Worm (Caenorhabditis elegans) whole organism, L4 larva: ENCODE measurements around the gene srab-23.

ENCODE experiments used
- F44E2.7 ChIP-seq: fragments of 200-800 bp; sonication (Bioruptor generic); IDR thresholded peaks from 2 replicates; pipeline ENCODE4 v2.1.2; 2022; ENCODE audit warnings: missing genetic modification characterization, missing compliant biosample characterization
- F49E8.2 ChIP-seq: sonication (generic microtip); optimal IDR thresholded peaks from 2 replicates; lab custom pipeline; 2016; ENCODE audit warnings: missing compliant biosample characterization, mild to moderate bottlenecking, missing genetic modification characterization, borderline replicate concordance
- R02D3.7 ChIP-seq: fragments of 150-350 bp; sonication (generic microtip); optimal IDR thresholded peaks from 3 replicates; lab custom pipeline; 2014; ENCODE audit warnings: missing biosample characterization, missing genetic modification characterization
- aha-1 ChIP-seq: fragments of 150-350 bp; peaks from one replicate; lab custom pipeline; 2014; ENCODE audit warnings: missing biosample characterization, missing genetic modification characterization
- arid-1 ChIP-seq: fragments of 200-800 bp; sonication (Bioruptor generic); conservative IDR thresholded peaks from 2 replicates; pipeline ENCODE4 v1.3.6; 2022; ENCODE audit warnings: missing genetic modification reagents, missing genetic modification characterization, missing compliant biosample characterization
- ceh-32 ChIP-seq: sonication (generic microtip); optimal IDR thresholded peaks from 2 replicates; lab custom pipeline; 2016; ENCODE audit warnings: mild to moderate bottlenecking, missing genetic modification characterization, missing compliant biosample characterization; ENCODE audit not compliant: poor library complexity
- ces-1 ChIP-seq: fragments of 150-350 bp; sonication (generic microtip); optimal IDR thresholded peaks from 4 replicates; lab custom pipeline; 2014; ENCODE audit warnings: missing biosample characterization, missing genetic modification reagents, missing genetic modification characterization
- daf-12 ChIP-seq: fragments of 150-350 bp; optimal IDR thresholded peaks from 2 replicates; lab custom pipeline; 2014; ENCODE audit warnings: missing biosample characterization, missing genetic modification reagents, missing genetic modification characterization
- daf-8 ChIP-seq: fragments of 200-800 bp; sonication (Bioruptor generic); IDR thresholded peaks from 2 replicates; pipeline ENCODE4 v1.3.6; 2022; ENCODE audit warnings: missing genetic modification characterization, missing compliant biosample characterization
- dmd-6 ChIP-seq: fragments of 200-800 bp; sonication (Bioruptor generic); IDR thresholded peaks from 2 replicates; pipeline ENCODE4 v1.3.6; 2022; ENCODE audit warnings: missing genetic modification reagents, missing genetic modification characterization, missing compliant biosample characterization
- dmd-8 ChIP-seq: fragments of 200-800 bp; sonication (Bioruptor generic); IDR thresholded peaks from 2 replicates; pipeline ENCODE4 v1.3.6; 2022; ENCODE audit warnings: missing genetic modification characterization, missing compliant biosample characterization
- dmd-9 ChIP-seq: fragments of 200-800 bp; sonication (Bioruptor generic); IDR thresholded peaks from 2 replicates; pipeline ENCODE4 v1.3.6; 2022; ENCODE audit warnings: missing genetic modification reagents, missing genetic modification characterization, missing compliant biosample characterization
- dpl-1 ChIP-seq: fragments of 150-350 bp; optimal IDR thresholded peaks from 2 replicates; lab custom pipeline; 2014; ENCODE audit warnings: missing biosample characterization, missing genetic modification reagents, missing genetic modification characterization
- duxl-1 ChIP-seq: sonication (generic microtip); optimal IDR thresholded peaks from 2 replicates; lab custom pipeline; 2016; ENCODE audit warnings: mild to moderate bottlenecking, missing genetic modification characterization, moderate library complexity, missing compliant biosample characterization; ENCODE audit not compliant: poor library complexity
- hlh-11 ChIP-seq: fragments of 200-800 bp; sonication (Bioruptor generic); optimal IDR thresholded peaks from 2 replicates; lab custom pipeline; 2018; ENCODE audit warnings: mild to moderate bottlenecking, missing genetic modification characterization, missing compliant biosample characterization
- hlh-30 ChIP-seq: sonication (generic microtip); optimal IDR thresholded peaks from 2 replicates; lab custom pipeline; 2017; ENCODE audit warnings: antibody characterized with exemption, mild to moderate bottlenecking, missing genetic modification characterization, missing compliant biosample characterization; ENCODE audit not compliant: insufficient read depth
- lim-7 ChIP-seq: fragments of 200-800 bp; sonication (Bioruptor generic); IDR thresholded peaks from 2 replicates; pipeline ENCODE4 v1.3.6; 2022; ENCODE audit warnings: missing genetic modification characterization, missing compliant biosample characterization
- lin-13 ChIP-seq: fragments of 150-350 bp; optimal IDR thresholded peaks from 2 replicates; lab custom pipeline; 2014; ENCODE audit warnings: missing biosample characterization, missing genetic modification reagents, missing genetic modification characterization
- lin-38 ChIP-seq: fragments of 200-800 bp; sonication (Bioruptor generic); IDR thresholded peaks from 2 replicates; pipeline ENCODE4 v1.3.6; 2022; ENCODE audit warnings: missing genetic modification reagents, missing genetic modification characterization, missing compliant biosample characterization
- lir-3 ChIP-seq: sonication (generic microtip); optimal IDR thresholded peaks from 2 replicates; lab custom pipeline; 2016; ENCODE audit warnings: mild to moderate bottlenecking, missing genetic modification characterization, missing compliant biosample characterization
- madf-5 ChIP-seq, 2 experiments: fragments of 200-800 bp; sonication (Bioruptor generic); IDR thresholded peaks; 2 replicates each; pipeline ENCODE4 v1.3.6; 2022; ENCODE audit warnings: missing compliant biosample characterization in 2 of 2, missing genetic modification characterization in 2 of 2
- mes-2 ChIP-seq: sonication (generic microtip); optimal IDR thresholded peaks from 2 replicates; lab custom pipeline; 2016; ENCODE audit warnings: missing genotype, mild to moderate bottlenecking, missing genetic modification characterization, missing compliant biosample characterization; ENCODE audit not compliant: poor library complexity, severe bottlenecking
- mxl-3 ChIP-seq: fragments of 200-800 bp; sonication (Bioruptor generic); optimal IDR thresholded peaks from 2 replicates; lab custom pipeline; 2018; ENCODE audit warnings: mild to moderate bottlenecking, missing genetic modification characterization, missing compliant biosample characterization
- nhr-102 ChIP-seq: sonication (generic microtip); optimal IDR thresholded peaks from 2 replicates; lab custom pipeline; 2016; ENCODE audit warnings: mild to moderate bottlenecking, missing genetic modification characterization, moderate library complexity, missing compliant biosample characterization
- nhr-11 ChIP-seq: fragments of 150-350 bp; optimal IDR thresholded peaks from 2 replicates; lab custom pipeline; 2014; ENCODE audit warnings: missing biosample characterization, missing genetic modification characterization
- nhr-111 ChIP-seq: fragments of 200-800 bp; sonication (Bioruptor generic); optimal IDR thresholded peaks from 2 replicates; lab custom pipeline; 2018; ENCODE audit warnings: mild to moderate bottlenecking, missing genetic modification characterization, missing compliant biosample characterization
- nhr-25 ChIP-seq: sonication (generic microtip); optimal IDR thresholded peaks from 2 replicates; lab custom pipeline; 2017; ENCODE audit warnings: missing genetic modification characterization, mild to moderate bottlenecking, missing compliant biosample characterization, antibody characterized with exemption, moderate library complexity, borderline replicate concordance; ENCODE audit not compliant: insufficient read depth
- nhr-41 ChIP-seq: fragments of 200-800 bp; sonication (Bioruptor generic); IDR thresholded peaks from 2 replicates; pipeline ENCODE4 v1.3.6; 2022; ENCODE audit warnings: missing genetic modification reagents, missing genetic modification characterization, missing compliant biosample characterization
- nhr-6 ChIP-seq: fragments of 150-350 bp; optimal IDR thresholded peaks from 2 replicates; lab custom pipeline; 2014; ENCODE audit warnings: missing biosample characterization, missing genetic modification characterization
- pha-4 ChIP-seq, 2 experiments: fragments of 150-350 bp in 1 of 2; fragments of 200-800 bp in 1 of 2; sonication (Bioruptor generic) in 1 of 2; IDR thresholded peaks in 1 of 2; optimal IDR thresholded peaks in 1 of 2; 2 replicates each; pipeline versions ENCODE4 v1.3.6 to Lab custom; 2014 to 2022; ENCODE audit warnings: missing genetic modification characterization in 2 of 2, missing genetic modification reagents in 2 of 2, missing biosample characterization in 1 of 2, missing compliant biosample characterization in 1 of 2
- set-16 ChIP-seq: fragments of 200-800 bp; sonication (Bioruptor generic); IDR thresholded peaks from 2 replicates; pipeline ENCODE4 v1.3.6; 2022; ENCODE audit warnings: missing genetic modification reagents, missing genetic modification characterization, missing compliant biosample characterization
- tag-97 ChIP-seq: fragments of 200-800 bp; sonication (Bioruptor generic); IDR thresholded peaks from 2 replicates; pipeline ENCODE4 v1.3.6; 2022; ENCODE audit warnings: missing genetic modification characterization, missing compliant biosample characterization
- vab-7 ChIP-seq: fragments of 200-800 bp; sonication (Bioruptor generic); IDR thresholded peaks from 2 replicates; pipeline ENCODE4 v1.3.6; 2022; ENCODE audit warnings: missing genetic modification reagents, missing genetic modification characterization, missing compliant biosample characterization
- zfp-3 ChIP-seq: fragments of 200-800 bp; sonication (Bioruptor generic); conservative IDR thresholded peaks from 2 replicates; pipeline ENCODE4 v1.3.6; 2022; ENCODE audit warnings: missing genetic modification reagents, missing genetic modification characterization, missing compliant biosample characterization
- ztf-11 ChIP-seq: fragments of 150-350 bp; optimal IDR thresholded peaks from 2 replicates; lab custom pipeline; 2014; ENCODE audit warnings: missing biosample characterization, missing genetic modification characterization
- ztf-7 ChIP-seq: fragments of 150-350 bp; optimal IDR thresholded peaks from 2 replicates; lab custom pipeline; 2014; ENCODE audit warnings: missing biosample characterization, missing genetic modification characterization

Gene srab-23

ce11 chrV:2076043-2076442 lies 40.6 kb upstream of the srab-23 start:
- TF ChIP-seq nhr-111 = no peak
- no peak for TF ChIP-seq lir-3 (tag; lab: Kevin White, UChicago)
- TF ChIP-seq duxl-1 (tag; lab: Kevin White, UChicago) = no peak
- no peak for TF ChIP-seq tag-97 (GFP tag; lab: Robert Waterston, UW)
- TF ChIP-seq hlh-30 (tag; lab: Kevin White, UChicago) = peak; percentile 54
- TF ChIP-seq F49E8.2 (tag; lab: Kevin White, UChicago) = no peak
- TF ChIP-seq hlh-11 (tag; lab: Kevin White, UChicago) = peak; percentile 73
- no peak for TF ChIP-seq ztf-11 (tag; lab: Kevin White, UChicago)
- TF ChIP-seq arid-1 (GFP tag; lab: Robert Waterston, UW) = no peak
- peak; percentile 20; the same call in 1 of the 2 replicates for TF ChIP-seq dmd-6 (GFP tag; lab: Robert Waterston, UW)
- peak; percentile 32 for TF ChIP-seq mxl-3 (GFP tag; lab: Kevin White, UChicago)
- peak; percentile 43 for TF ChIP-seq nhr-11 (tag; lab: Kevin White, UChicago)
- TF ChIP-seq dmd-9 = no peak

- TF ChIP-seq daf-12 (tag; lab: Kevin White, UChicago) (no peak), F44E2.7 (no peak), zfp-3 (GFP tag; lab: Robert Waterston, UW) (no peak), lin-13 (no peak), ceh-32 (tag; lab: Kevin White, UChicago) (no peak), daf-8 (GFP tag; lab: Robert Waterston, UW) (no peak), pha-4 (GFP tag; IDR thresholded peaks at IDR 0.05; lab: Robert Waterston, UW) (no peak), pha-4 (tag; optimal IDR thresholded peaks at IDR 0.05; lab: Kevin White, UChicago) (no peak), R02D3.7 (no peak), nhr-25 (no peak), lin-38 (GFP tag; lab: Robert Waterston, UW) (no peak), mes-2 (tag; lab: Kevin White, UChicago) (no peak), vab-7 (no peak), lim-7 (GFP tag; lab: Robert Waterston, UW) (no peak), nhr-6 (no peak)
Measured at ce11 chrV:2072807-2073206, 37.4 kb upstream of the srab-23 start, which contains the start of gene Y40B10A.9. Gene Y40B10A.9 (minus strand): TSS chrV:2072907.

- no peak for TF ChIP-seq ces-1
- peak; percentile 67 for TF ChIP-seq aha-1 (tag; lab: Kevin White, UChicago)
- peak; percentile 16; the same call in 1 of the 2 replicates for TF ChIP-seq set-16 (GFP tag; lab: Robert Waterston, UW)
- TF ChIP-seq nhr-102 (tag; lab: Kevin White, UChicago) = no peak
- TF ChIP-seq pha-4 (GFP tag; IDR thresholded peaks at IDR 0.05; lab: Robert Waterston, UW) = peak; percentile 14; the same call in 1 of the 2 replicates
- no peak for TF ChIP-seq pha-4 (tag; optimal IDR thresholded peaks at IDR 0.05; lab: Kevin White, UChicago)
- TF ChIP-seq lin-38 (GFP tag; lab: Robert Waterston, UW) = peak; percentile 12; the same call in 1 of the 2 replicates
- TF ChIP-seq nhr-41 (GFP tag; lab: Robert Waterston, UW) = no peak
- no peak for TF ChIP-seq hlh-11 (tag; lab: Kevin White, UChicago)
- 0 out of 2 replicates have a peak, but pooled peaks have one; percentile 28 for TF ChIP-seq dmd-8 (GFP tag; lab: Robert Waterston, UW)
- peak; percentile 17 for TF ChIP-seq F49E8.2 (tag; lab: Kevin White, UChicago)
- no peak for TF ChIP-seq ztf-7 (tag; lab: Kevin White, UChicago)
- TF ChIP-seq madf-5 (GFP tag; IDR thresholded peaks at IDR 0.05; lab: Robert Waterston, UW) = no peak
- TF ChIP-seq dpl-1 (GFP tag; lab: Kevin White, UChicago) = no peak
Measured at ce11 chrV:2068728-2069443, 33.4 kb upstream of the srab-23 start.
